Worm (Caenorhabditis elegans) whole organism, early embryonic: ENCODE data around the gene T27D12.6.

Source experiments
- B0310.2 ChIP-seq: sonication (generic microtip); optimal IDR thresholded peaks from 2 replicates; lab custom pipeline; 2016; ENCODE audit warnings: mild to moderate bottlenecking, missing genetic modification characterization, missing compliant biosample characterization
- F13C5.2 ChIP-seq: sonication (generic microtip); optimal IDR thresholded peaks from 2 replicates; lab custom pipeline; 2017; ENCODE audit warnings: mild to moderate bottlenecking, missing genetic modification characterization, inconsistent platforms, missing compliant biosample characterization
- ama-1 ChIP-seq: fragments of 150-350 bp; optimal IDR thresholded peaks from 2 replicates; lab custom pipeline; 2014
- pes-1 ChIP-seq: fragments of 200-800 bp; sonication (Bioruptor generic); IDR thresholded peaks from 2 replicates; pipeline ENCODE4 v1.3.6; 2022; ENCODE audit warnings: missing genetic modification reagents, missing genetic modification characterization, missing compliant biosample characterization
- scrt-1 ChIP-seq: fragments of 200-800 bp; sonication (Bioruptor generic); IDR thresholded peaks from 2 replicates; pipeline ENCODE4 v1.3.6; 2022; ENCODE audit warnings: missing genetic modification characterization, missing compliant biosample characterization
- sea-1 ChIP-seq: fragments of 200-800 bp; sonication (Bioruptor generic); conservative IDR thresholded peaks from 2 replicates; pipeline ENCODE4 v1.3.6; 2022; ENCODE audit warnings: missing genetic modification characterization, missing compliant biosample characterization
- tbx-11 ChIP-seq: fragments of 200-800 bp; sonication (Bioruptor generic); IDR thresholded peaks from 2 replicates; pipeline ENCODE4 v1.3.6; 2022; ENCODE audit warnings: missing genetic modification characterization, missing compliant biosample characterization
- tra-4 ChIP-seq: sonication (generic microtip); optimal IDR thresholded peaks from 2 replicates; lab custom pipeline; 2017; ENCODE audit warnings: missing genetic modification characterization, missing compliant biosample characterization

DNA sequence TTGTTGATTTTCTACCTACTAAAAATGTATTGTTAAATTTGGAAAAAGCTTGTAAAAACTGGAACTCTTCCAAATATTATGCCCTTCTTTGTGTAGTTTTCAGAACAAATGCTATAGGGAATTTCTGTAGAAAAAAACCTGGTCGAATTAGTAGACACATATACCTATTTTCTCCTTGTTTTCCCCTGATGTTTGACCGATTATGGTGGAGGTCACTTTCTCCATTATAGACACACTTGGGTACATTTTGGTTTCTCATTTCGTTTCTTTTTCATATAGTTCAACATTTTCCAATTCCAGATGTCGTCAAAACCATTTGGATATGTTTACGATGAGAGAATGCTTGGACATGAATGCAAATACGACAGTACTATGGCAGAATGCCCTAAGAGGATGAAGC, 36.6 kb upstream of the T27D12.6 start, which contains the start of gene hda-5:
- TF ChIP-seq ama-1 (lab: Kevin White, UChicago) (no peak), scrt-1 (GFP tag; lab: Robert Waterston, UW) (no peak), F13C5.2 (no peak), B0310.2 (tag; lab: Kevin White, UChicago) (no peak), tra-4 (tag; lab: Kevin White, UChicago) (no peak), pes-1 (GFP tag; lab: Robert Waterston, UW) (no peak), sea-1 (GFP tag; lab: Robert Waterston, UW) (no peak), tbx-11 (GFP tag; lab: Robert Waterston, UW) (no peak)
